Worm (Caenorhabditis elegans) whole organism, young adult: ENCODE measurements around the gene fbxa-11.

Source experiments
- C06A6.2 ChIP-seq: fragments of 200-800 bp; sonication (Bioruptor generic); conservative IDR thresholded peaks from 2 replicates; pipeline ENCODE4 v1.3.6; 2022; ENCODE audit warnings: missing genetic modification characterization, missing compliant biosample characterization
- D2030.7 ChIP-seq: fragments of 200-800 bp; sonication (Bioruptor generic); IDR thresholded peaks from 2 replicates; pipeline ENCODE4 v1.3.6; 2022; ENCODE audit warnings: missing genetic modification reagents, missing genetic modification characterization, missing compliant biosample characterization
- F22D6.2 ChIP-seq: sonication (generic microtip); optimal IDR thresholded peaks from 2 replicates; lab custom pipeline; 2016; ENCODE audit warnings: mild to moderate bottlenecking, missing genetic modification characterization, missing compliant biosample characterization
- F49E8.2 ChIP-seq: sonication (generic microtip); optimal IDR thresholded peaks from 3 replicates; lab custom pipeline; 2017; ENCODE audit warnings: missing genetic modification characterization, mild to moderate bottlenecking, missing compliant biosample characterization, antibody characterized with exemption, moderate library complexity; ENCODE audit not compliant: insufficient read depth
- F57A8.1 ChIP-seq: fragments of 200-800 bp; sonication (Bioruptor generic); optimal IDR thresholded peaks from 2 replicates; lab custom pipeline; 2018; ENCODE audit warnings: mild to moderate bottlenecking, missing genetic modification characterization, moderate library complexity, missing compliant biosample characterization
- Y53F4B.3 ChIP-seq: fragments of 200-800 bp; sonication (Bioruptor generic); IDR thresholded peaks from 2 replicates; pipeline ENCODE4 v1.3.6; 2022; ENCODE audit warnings: missing genetic modification reagents, missing genetic modification characterization, missing compliant biosample characterization
- Y95B8A.8 ChIP-seq: fragments of 200-800 bp; sonication (Bioruptor generic); IDR thresholded peaks from 2 replicates; pipeline ENCODE4 v1.3.6; 2022; ENCODE audit warnings: missing genetic modification reagents, missing genetic modification characterization, missing compliant biosample characterization
- aptf-2 ChIP-seq: fragments of 200-800 bp; sonication (Bioruptor generic); conservative IDR thresholded peaks from 2 replicates; pipeline ENCODE4 v1.3.6; 2022; ENCODE audit warnings: missing genetic modification reagents, missing genetic modification characterization, missing compliant biosample characterization
- athp-1 ChIP-seq: sonication (generic microtip); optimal IDR thresholded peaks from 2 replicates; lab custom pipeline; 2017; ENCODE audit warnings: mild to moderate bottlenecking, missing genetic modification characterization, missing compliant biosample characterization
- attf-3 ChIP-seq: fragments of 200-800 bp; sonication (Bioruptor generic); conservative IDR thresholded peaks from 2 replicates; pipeline ENCODE4 v1.3.6; 2022; ENCODE audit warnings: missing genetic modification reagents, missing genetic modification characterization, missing compliant biosample characterization
- attf-5 ChIP-seq: fragments of 200-800 bp; sonication (Bioruptor generic); optimal IDR thresholded peaks from 2 replicates; lab custom pipeline; 2018; ENCODE audit warnings: mild to moderate bottlenecking, missing genetic modification characterization, missing compliant biosample characterization
- cebp-2 ChIP-seq: fragments of 200-800 bp; sonication (Bioruptor generic); IDR thresholded peaks from 2 replicates; pipeline ENCODE4 v1.3.6; 2022; ENCODE audit warnings: missing genetic modification characterization, missing compliant biosample characterization
- dpl-1 ChIP-seq: fragments of 150-350 bp; optimal IDR thresholded peaks from 2 replicates; lab custom pipeline; 2014; ENCODE audit warnings: missing biosample characterization, missing genetic modification reagents, missing genetic modification characterization
- efl-1 ChIP-seq: fragments of 150-350 bp; optimal IDR thresholded peaks from 2 replicates; lab custom pipeline; 2014; ENCODE audit warnings: missing biosample characterization, missing genetic modification reagents, missing genetic modification characterization
- him-1 ChIP-seq: sonication (generic microtip); optimal IDR thresholded peaks from 2 replicates; lab custom pipeline; 2016; ENCODE audit warnings: missing genotype, missing genetic modification reagents, missing genetic modification characterization, missing compliant biosample characterization
- hlh-26 ChIP-seq: fragments of 200-800 bp; sonication (Bioruptor generic); conservative IDR thresholded peaks from 2 replicates; pipeline ENCODE4 v1.3.6; 2022; ENCODE audit warnings: missing genetic modification reagents, missing genetic modification characterization, missing compliant biosample characterization
- hmg-1.2 ChIP-seq: fragments of 200-800 bp; sonication (Bioruptor generic); IDR thresholded peaks from 2 replicates; pipeline ENCODE4 v1.3.6; 2022; ENCODE audit warnings: missing genetic modification reagents, missing genetic modification characterization, missing compliant biosample characterization
- hmg-20 ChIP-seq: fragments of 200-800 bp; sonication (Bioruptor generic); IDR thresholded peaks from 2 replicates; pipeline ENCODE4 v1.3.6; 2022; ENCODE audit warnings: missing genetic modification reagents, missing genetic modification characterization, missing compliant biosample characterization
- lin-35 ChIP-seq, 3 experiments: fragments of 150-350 bp in 2 of 3; sonication (generic microtip) in 1 of 3; optimal IDR thresholded peaks; 2 replicates each; lab custom pipeline; 2014 to 2018; ENCODE audit warnings: missing biosample characterization in 3 of 3, missing genetic modification characterization in 3 of 3, missing genetic modification reagents in 3 of 3
- lin-40 ChIP-seq: sonication (generic microtip); optimal IDR thresholded peaks from 2 replicates; lab custom pipeline; 2016; ENCODE audit warnings: missing genetic modification characterization, mild to moderate bottlenecking, missing compliant biosample characterization, missing genotype, missing genetic modification reagents
- lin-54 ChIP-seq: fragments of 200-800 bp; sonication (Bioruptor generic); optimal IDR thresholded peaks from 2 replicates; lab custom pipeline; 2018; ENCODE audit warnings: mild to moderate bottlenecking, missing genetic modification characterization, missing compliant biosample characterization
- lsl-1 ChIP-seq: fragments of 200-800 bp; sonication (Bioruptor generic); optimal IDR thresholded peaks from 2 replicates; lab custom pipeline; 2018; ENCODE audit warnings: mild to moderate bottlenecking, missing genetic modification characterization, moderate library complexity, missing compliant biosample characterization
- madf-6 ChIP-seq: fragments of 200-800 bp; sonication (Bioruptor generic); IDR thresholded peaks from 2 replicates; pipeline ENCODE4 v1.3.6; 2022; ENCODE audit warnings: missing genetic modification reagents, missing genetic modification characterization, missing compliant biosample characterization
- mcd-1 ChIP-seq: fragments of 200-800 bp; sonication (Bioruptor generic); IDR thresholded peaks from 2 replicates; pipeline ENCODE4 v1.3.6; 2022; ENCODE audit warnings: missing genetic modification reagents, missing genetic modification characterization, missing compliant biosample characterization
- nfya-1 ChIP-seq: sonication (generic microtip); optimal IDR thresholded peaks from 2 replicates; lab custom pipeline; 2017; ENCODE audit warnings: antibody characterized with exemption, missing compliant biosample characterization, missing genetic modification characterization, borderline replicate concordance; ENCODE audit not compliant: insufficient read depth
- nhr-120 ChIP-seq: fragments of 200-800 bp; sonication (Bioruptor generic); IDR thresholded peaks from 2 replicates; pipeline ENCODE4 v1.3.6; 2022; ENCODE audit warnings: missing genetic modification characterization, missing compliant biosample characterization
- nhr-27 ChIP-seq: fragments of 200-800 bp; sonication (Bioruptor generic); optimal IDR thresholded peaks from 2 replicates; lab custom pipeline; 2018; ENCODE audit warnings: mild to moderate bottlenecking, missing genetic modification characterization, moderate library complexity, missing compliant biosample characterization
- nhr-80 ChIP-seq: sonication (generic microtip); optimal IDR thresholded peaks from 2 replicates; lab custom pipeline; 2016; ENCODE audit warnings: missing genetic modification characterization, missing compliant biosample characterization
- nhr-90 ChIP-seq: sonication (generic microtip); optimal IDR thresholded peaks from 2 replicates; lab custom pipeline; 2016; ENCODE audit warnings: missing genotype, mild to moderate bottlenecking, missing genetic modification characterization, missing compliant biosample characterization
- pbrm-1 ChIP-seq: fragments of 200-800 bp; sonication (Bioruptor generic); IDR thresholded peaks from 2 replicates; pipeline ENCODE4 v1.3.6; 2022; ENCODE audit warnings: missing genetic modification reagents, missing genetic modification characterization, missing compliant biosample characterization
- snpc-1.1 ChIP-seq: sonication (generic microtip); optimal IDR thresholded peaks from 2 replicates; lab custom pipeline; 2017; ENCODE audit warnings: missing genetic modification characterization, mild to moderate bottlenecking, missing compliant biosample characterization, antibody characterized with exemption, moderate library complexity, missing genotype, missing genetic modification reagents; ENCODE audit not compliant: insufficient read depth
- snpc-4 ChIP-seq, 5 experiments: fragments of 150-350 bp in 1 of 5; sonication (generic microtip) in 4 of 5; optimal IDR thresholded peaks; 2 replicates each; lab custom pipeline; 2014 to 2018; ENCODE audit warnings: missing genetic modification characterization in 5 of 5, missing biosample characterization in 3 of 5, antibody characterized with exemption in 2 of 5, mild to moderate bottlenecking in 2 of 5, missing compliant biosample characterization in 2 of 5, missing genotype in 2 of 5, moderate library complexity in 2 of 5, missing genetic modification reagents in 1 of 5
- unc-130 ChIP-seq: sonication (generic microtip); optimal IDR thresholded peaks from 2 replicates; lab custom pipeline; 2016; ENCODE audit warnings: missing genetic modification reagents, missing genetic modification characterization, missing compliant biosample characterization
- zfh-2 ChIP-seq: fragments of 200-800 bp; sonication (Bioruptor generic); conservative IDR thresholded peaks from 2 replicates; pipeline ENCODE4 v1.3.6; 2022; ENCODE audit warnings: missing genetic modification reagents, missing genetic modification characterization, missing compliant biosample characterization
- ztf-26 ChIP-seq: sonication (generic microtip); optimal IDR thresholded peaks from 2 replicates; lab custom pipeline; 2017; ENCODE audit warnings: missing genetic modification characterization, missing compliant biosample characterization
- ztf-3 ChIP-seq: fragments of 200-800 bp; sonication (Bioruptor generic); optimal IDR thresholded peaks from 2 replicates; lab custom pipeline; 2018; ENCODE audit warnings: mild to moderate bottlenecking, missing genetic modification characterization, missing compliant biosample characterization

Gene fbxa-11

ce11 chrIII:901600-902250 lies 48.9 kb upstream of the fbxa-11 start:
- peak; percentile 11; the same call in 1 of the 2 replicates for TF ChIP-seq D2030.7 (GFP tag; lab: Robert Waterston, UW)
- TF ChIP-seq attf-3 (GFP tag; lab: Robert Waterston, UW) = 0 out of 2 replicates have a peak, but pooled peaks have one; percentile 8
- no peak for TF ChIP-seq ztf-3 (GFP tag; lab: Kevin White, UChicago)
- TF ChIP-seq lin-54 (GFP tag; lab: Kevin White, UChicago) = peak; percentile 41
- 0 out of 2 replicates have a peak, but pooled peaks have one; percentile 8 for TF ChIP-seq hmg-1.2 (GFP tag; lab: Robert Waterston, UW)
- no peak for TF ChIP-seq nfya-1 (tag; lab: Kevin White, UChicago)
- TF ChIP-seq dpl-1 (GFP tag; lab: Kevin White, UChicago) = peak; percentile 47
- peak; percentile 57 for TF ChIP-seq efl-1 (GFP tag; lab: Kevin White, UChicago)
- TF ChIP-seq mcd-1 (GFP tag; lab: Robert Waterston, UW) = peak; percentile 85
- TF ChIP-seq nhr-27 (tag; lab: Kevin White, UChicago) = no peak
- TF ChIP-seq snpc-4 (GFP tag; optimal IDR thresholded peaks at IDR 0.05; lab: Kevin White, UChicago) = no peak
- no peak for TF ChIP-seq snpc-4 (tag; optimal IDR thresholded peaks at IDR 0.05; lab: Kevin White, UChicago)
- TF ChIP-seq madf-6 (GFP tag; lab: Robert Waterston, UW) = peak; percentile 35; the same call in 1 of the 2 replicates
- TF ChIP-seq nhr-80 (tag; lab: Kevin White, UChicago) = peak; percentile 54
- peak; percentile 21 for TF ChIP-seq ztf-26 (tag; lab: Kevin White, UChicago)
- no peak for TF ChIP-seq lsl-1 (GFP tag; lab: Kevin White, UChicago)
- peak; percentile 25 for TF ChIP-seq lin-40 (tag; lab: Kevin White, UChicago)
- peak in 1 of 3 experiments; percentile 39 for TF ChIP-seq lin-35 (GFP tag; optimal IDR thresholded peaks at IDR 0.05; lab: Kevin White, UChicago)
- no peak for TF ChIP-seq pbrm-1 (GFP tag; lab: Robert Waterston, UW)
- no peak for TF ChIP-seq hlh-26 (GFP tag; lab: Robert Waterston, UW)
- no peak for TF ChIP-seq C06A6.2 (GFP tag; lab: Robert Waterston, UW)
- TF ChIP-seq nhr-90 = no peak
- no peak for TF ChIP-seq F22D6.2 (tag; lab: Kevin White, UChicago)
- TF ChIP-seq him-1 = peak; percentile 25
- TF ChIP-seq athp-1 (tag; lab: Kevin White, UChicago) = peak; percentile 19
- no peak for TF ChIP-seq snpc-1.1 (tag; lab: Kevin White, UChicago)
- no peak for TF ChIP-seq aptf-2 (GFP tag; lab: Robert Waterston, UW)

- TF ChIP-seq unc-130 = no peak
- TF ChIP-seq F49E8.2 (tag; lab: Kevin White, UChicago) = no peak
- no peak for TF ChIP-seq F22D6.2 (tag; lab: Kevin White, UChicago)
- TF ChIP-seq Y53F4B.3 (GFP tag; lab: Robert Waterston, UW) = no peak
- no peak for TF ChIP-seq F57A8.1 (GFP tag; lab: Kevin White, UChicago)
- TF ChIP-seq attf-5 = no peak
- TF ChIP-seq zfh-2 (GFP tag; lab: Robert Waterston, UW) = no peak
- no peak for TF ChIP-seq Y95B8A.8 (GFP tag; lab: Robert Waterston, UW)
- no peak for TF ChIP-seq nhr-27 (tag; lab: Kevin White, UChicago)
- TF ChIP-seq nhr-120 = no peak
- no peak for TF ChIP-seq hmg-1.2 (GFP tag; lab: Robert Waterston, UW)
- TF ChIP-seq hmg-20 (GFP tag; lab: Robert Waterston, UW) = no peak
- no peak for TF ChIP-seq cebp-2 (GFP tag; lab: Robert Waterston, UW)
Observed at ce11 chrIII:907311-907710, 43.4 kb upstream of the fbxa-11 start, which contains the start of gene F23H11.4. TSS of gene F23H11.4 (minus strand) at chrIII:907539.
